Fruit fly (Drosophila melanogaster): Measurements from ENCODE around the gene Sdr.

Sdr gene

DNA sequence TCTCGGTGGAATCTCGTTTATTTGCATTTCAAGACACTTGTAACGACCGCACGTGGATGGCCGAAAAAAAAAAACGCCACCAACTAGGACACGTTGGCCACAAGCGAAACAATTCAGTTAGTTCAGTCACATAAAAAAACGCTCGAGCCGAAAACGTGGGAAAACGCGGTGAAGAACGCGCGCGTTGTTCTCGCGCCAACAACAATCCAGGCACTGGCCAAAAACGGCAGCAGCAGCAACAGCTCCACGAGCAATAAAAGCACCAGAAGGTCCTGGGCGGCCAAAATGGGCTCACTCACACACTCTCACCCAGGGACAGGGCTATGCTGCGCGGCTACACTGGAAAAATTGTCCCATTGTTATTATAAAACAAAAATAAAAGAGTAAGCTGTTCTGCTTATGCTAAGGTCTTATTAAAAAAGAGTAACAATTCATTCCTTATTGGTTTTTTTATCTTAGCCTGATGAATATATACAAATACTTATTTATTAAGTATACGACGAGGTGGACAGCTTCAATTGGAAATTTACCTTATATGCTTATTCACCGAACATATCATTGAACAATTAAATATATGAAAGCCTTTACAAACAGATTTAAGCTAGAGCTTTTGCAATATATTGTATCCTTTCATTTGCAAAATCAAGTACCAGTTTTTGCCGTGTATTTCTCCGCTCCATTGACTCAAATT is 43.0 kb upstream of the Sdr start, which contains the start of gene btsz (continued):
- TF ChIP-seq CG7745 (tag; optimal IDR thresholded peaks at IDR 0.05) = no peak
- TF ChIP-seq fd102C (GFP tag; optimal IDR thresholded peaks at IDR 0.05) = no peak
- TF ChIP-seq CG17359 (tag; optimal IDR thresholded peaks at IDR 0.05) = peak; percentile 32
- TF ChIP-seq CG12236 (GFP tag; optimal IDR thresholded peaks at IDR 0.05) = no peak
- TF ChIP-seq CHES-1-like (GFP tag; optimal IDR thresholded peaks at IDR 0.05) = no peak
- TF ChIP-seq inv (GFP tag; IDR thresholded peaks at IDR 0.05; ENCODE audit: partially characterized antibody) = no peak

DNA sequence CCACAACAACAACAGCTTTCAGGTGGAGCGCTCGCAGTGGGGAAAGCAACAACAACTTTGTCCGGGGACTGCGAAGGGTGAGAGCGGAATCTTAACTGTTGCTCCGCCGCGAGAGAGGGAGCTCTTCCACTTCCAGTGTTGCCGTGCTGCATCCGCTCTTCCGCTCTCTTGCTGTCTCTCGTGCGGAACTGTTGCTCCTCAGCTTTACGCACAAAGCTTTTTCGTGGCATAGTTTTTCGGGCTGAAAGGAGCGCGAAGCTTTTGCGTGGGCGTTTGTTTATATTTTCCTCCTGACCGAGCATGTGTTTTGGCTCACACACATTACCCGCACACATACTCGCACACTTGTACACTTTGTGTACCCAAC is 42.5 kb upstream of the Sdr start:
- no peak for TF ChIP-seq Rfx (GFP tag; IDR thresholded peaks at IDR 0.05)
- no peak for TF ChIP-seq Nf-YC (tag; optimal IDR thresholded peaks at IDR 0.05)
- TF ChIP-seq MTF-1 (GFP tag; optimal IDR thresholded peaks at IDR 0.05; ENCODE audit: borderline replicate concordance) = no peak
- TF ChIP-seq CG2202 (tag; optimal IDR thresholded peaks at IDR 0.05) = no peak
- TF ChIP-seq NFAT (GFP tag; IDR thresholded peaks at IDR 0.05) = 0 out of 2 replicates have a peak, but pooled peaks have one; percentile 6
- no peak for TF ChIP-seq CG11696 (GFP tag; IDR thresholded peaks at IDR 0.05)
- no peak for TF ChIP-seq fu2 (GFP tag; optimal IDR thresholded peaks at IDR 0.05)
- peak; percentile 62; the same call in 2 of the 3 replicates for TF ChIP-seq sr (GFP tag; IDR thresholded peaks at IDR 0.05)
- no peak for TF ChIP-seq CG4730 (GFP tag; IDR thresholded peaks at IDR 0.05)
- no peak for TF ChIP-seq nau (GFP tag; optimal IDR thresholded peaks at IDR 0.05)
- no peak for TF ChIP-seq wdn (GFP tag; IDR thresholded peaks at IDR 0.05)
- peak; percentile 13; the same call in 1 of the 2 replicates for TF ChIP-seq CG13287 (GFP tag; IDR thresholded peaks at IDR 0.05; ENCODE audit: partially characterized antibody)
- TF ChIP-seq pros (GFP tag; optimal IDR thresholded peaks at IDR 0.05) = no peak
- TF ChIP-seq CG12391 (tag; optimal IDR thresholded peaks at IDR 0.05) = no peak
- TF ChIP-seq Trl (optimal IDR thresholded peaks at IDR 0.05) = peak in 1 of 2 experiments; percentile 52
- TF ChIP-seq Trl (GFP tag; optimal IDR thresholded peaks at IDR 0.05) = no peak
- TF ChIP-seq Deaf1 (tag; optimal IDR thresholded peaks at IDR 0.05) = peak; percentile 43
- TF ChIP-seq luna (GFP tag; optimal IDR thresholded peaks at IDR 0.05) = no peak
- no peak for TF ChIP-seq sim (GFP tag; IDR thresholded peaks at IDR 0.05)
- no peak for TF ChIP-seq CG8281 (tag; optimal IDR thresholded peaks at IDR 0.05)
- TF ChIP-seq CG8478 (optimal IDR thresholded peaks at IDR 0.05) = peak; percentile 57
- TF ChIP-seq eve (GFP tag; optimal IDR thresholded peaks at IDR 0.05) = no peak
- TF ChIP-seq GATAe (GFP tag; conservative IDR thresholded peaks at IDR 0.05) = no peak
- TF ChIP-seq Ets97D (GFP tag; optimal IDR thresholded peaks at IDR 0.05) = peak; percentile 11
- no peak for TF ChIP-seq Tbp (GFP tag; optimal IDR thresholded peaks at IDR 0.05)
- TF ChIP-seq CG6254 (GFP tag; optimal IDR thresholded peaks at IDR 0.05) = no peak
- TF ChIP-seq Dref (GFP tag; IDR thresholded peaks at IDR 0.05) = 0 out of 2 replicates have a peak, but pooled peaks have one; percentile 24
- TF ChIP-seq CG2678 (tag; optimal IDR thresholded peaks at IDR 0.05) = peak; percentile 23
- TF ChIP-seq ewg (GFP tag; optimal IDR thresholded peaks at IDR 0.05) = no peak
- no peak for TF ChIP-seq CG9727 (GFP tag; optimal IDR thresholded peaks at IDR 0.05)
- no peak for TF ChIP-seq CG12071 (GFP tag; optimal IDR thresholded peaks at IDR 0.05)
- TF ChIP-seq Atf6 (GFP tag; IDR thresholded peaks at IDR 0.05) = no peak
- peak; percentile 11 for TF ChIP-seq CG4424 (GFP tag; optimal IDR thresholded peaks at IDR 0.05)
- no peak for TF ChIP-seq shn (GFP tag; optimal IDR thresholded peaks at IDR 0.05)
- TF ChIP-seq CG4360 (GFP tag; IDR thresholded peaks at IDR 0.05) = peak; percentile 33; the same call in 1 of the 2 replicates
- TF ChIP-seq scrt (GFP tag; optimal IDR thresholded peaks at IDR 0.05) = peak; percentile 99
- no peak for TF ChIP-seq CG10431 (GFP tag; optimal IDR thresholded peaks at IDR 0.05)
- TF ChIP-seq slou (GFP tag; optimal IDR thresholded peaks at IDR 0.05) = no peak

Data from whole organism, embryonic.